Fruit fly (Drosophila melanogaster): ENCODE data around the gene Zmynd10.

Zmynd10 gene

DNA sequence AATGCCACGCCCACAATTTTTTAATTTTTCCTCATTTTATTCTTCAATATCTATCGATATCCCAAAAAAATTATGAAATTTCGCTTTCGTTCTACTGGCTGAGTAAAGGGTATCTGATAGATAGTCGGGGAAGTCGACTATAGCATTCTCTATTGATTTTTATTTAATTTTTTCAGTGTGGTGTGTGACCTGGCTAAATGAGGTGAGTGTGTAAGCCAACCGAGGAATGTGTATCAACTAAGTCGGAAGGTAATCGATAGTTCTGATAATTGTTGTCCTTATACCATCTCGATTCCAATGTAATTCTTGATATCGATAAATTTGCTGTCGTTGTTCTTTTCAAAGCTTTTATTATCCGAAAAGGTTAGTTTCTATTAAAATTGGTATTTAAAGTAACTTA is 19.7 kb downstream of the Zmynd10 start, which contains the start of gene CG11263 (continued):
- TF ChIP-seq stwl (tag; optimal IDR thresholded peaks at IDR 0.05) (peak; percentile 97), CG12104 (GFP tag; optimal IDR thresholded peaks at IDR 0.05) (no peak), CG18011 (GFP tag; optimal IDR thresholded peaks at IDR 0.05) (no peak), HLH4C (GFP tag; IDR thresholded peaks at IDR 0.05; ENCODE audit: partially characterized antibody) (peak; percentile 88), CG8281 (tag; optimal IDR thresholded peaks at IDR 0.05) (no peak), C15 (GFP tag; IDR thresholded peaks at IDR 0.05) (no peak), psq (GFP tag; optimal IDR thresholded peaks at IDR 0.05) (peak; percentile 21), Asciz (GFP tag; optimal IDR thresholded peaks at IDR 0.05) (no peak), Dip3 (GFP tag; optimal IDR thresholded peaks at IDR 0.05) (peak; percentile 56), CG3407 (GFP tag; optimal IDR thresholded peaks at IDR 0.05) (no peak), kni (GFP tag; optimal IDR thresholded peaks at IDR 0.05) (no peak), esg (GFP tag; conservative IDR thresholded peaks at IDR 0.05) (no peak), Atf3 (GFP tag; optimal IDR thresholded peaks at IDR 0.05) (peak; percentile 29), gcm (GFP tag; optimal IDR thresholded peaks at IDR 0.05) (no peak), twi (tag; optimal IDR thresholded peaks at IDR 0.05) (no peak), D (optimal IDR thresholded peaks at IDR 0.05) (no peak), D (GFP tag; optimal IDR thresholded peaks at IDR 0.05) (peak; percentile 24), CG10147 (GFP tag; optimal IDR thresholded peaks at IDR 0.05) (no peak), fd64A (GFP tag; optimal IDR thresholded peaks at IDR 0.05) (no peak), CG10959 (GFP tag; IDR thresholded peaks at IDR 0.05) (no peak), E2f2 (GFP tag; IDR thresholded peaks at IDR 0.05) (peak; percentile 75), CG9215 (GFP tag; IDR thresholded peaks at IDR 0.05) (no peak), Doc3 (GFP tag; IDR thresholded peaks at IDR 0.05; ENCODE audit: partially characterized antibody) (peak; percentile 71; the same call in 2 of the 3 replicates), tna (GFP tag; IDR thresholded peaks at IDR 0.05; ENCODE audit: partially characterized antibody) (no peak; the same call in 1 of the 2 replicates), CG10654 (GFP tag; optimal IDR thresholded peaks at IDR 0.05) (no peak), slbo (GFP tag; IDR thresholded peaks at IDR 0.05) (no peak; the same call in 1 of the 2 replicates), CG31365 (tag; optimal IDR thresholded peaks at IDR 0.05) (no peak), onecut (GFP tag; IDR thresholded peaks at IDR 0.05) (peak; percentile 67), CG11723 (GFP tag; optimal IDR thresholded peaks at IDR 0.05) (no peak), ase (GFP tag; IDR thresholded peaks at IDR 0.05) (peak; percentile 35; the same call in 1 of the 3 replicates), Hmx (GFP tag; optimal IDR thresholded peaks at IDR 0.05) (no peak), dm (GFP tag; optimal IDR thresholded peaks at IDR 0.05) (peak; percentile 54), dan (GFP tag; IDR thresholded peaks at IDR 0.05) (no peak), Nf-YB (GFP tag; optimal IDR thresholded peaks at IDR 0.05) (no peak), CG6272 (GFP tag; IDR thresholded peaks at IDR 0.05) (no peak), kah (GFP tag; optimal IDR thresholded peaks at IDR 0.05) (no peak), CG15601 (tag; optimal IDR thresholded peaks at IDR 0.05) (peak; percentile 21), ara (GFP tag; IDR thresholded peaks at IDR 0.05) (no peak), HLH3B (GFP tag; IDR thresholded peaks at IDR 0.05) (no peak), ranshi (GFP tag; IDR thresholded peaks at IDR 0.05) (0 out of 2 replicates have a peak, but pooled peaks have one; percentile 51), CG3163 (GFP tag; optimal IDR thresholded peaks at IDR 0.05) (peak; percentile 37), CG6175 (GFP tag; IDR thresholded peaks at IDR 0.05) (no peak), Sry-δ (GFP tag; optimal IDR thresholded peaks at IDR 0.05) (peak; percentile 94), CG34224 (GFP tag; IDR thresholded peaks at IDR 0.05; ENCODE audit: partially characterized antibody) (peak; percentile 83), CG16863 (GFP tag; optimal IDR thresholded peaks at IDR 0.05) (peak; percentile 7), grau (tag; optimal IDR thresholded peaks at IDR 0.05) (no peak), Bgb (GFP tag; IDR thresholded peaks at IDR 0.05; ENCODE audit: partially characterized antibody) (peak; percentile 89), Eip74EF (GFP tag; optimal IDR thresholded peaks at IDR 0.05) (no peak), CG6791 (GFP tag; IDR thresholded peaks at IDR 0.05; ENCODE audit: partially characterized antibody) (peak; percentile 88), Kr (GFP tag; optimal IDR thresholded peaks at IDR 0.05) (no peak), lola (GFP tag; optimal IDR thresholded peaks at IDR 0.05) (no peak)
